Worm (Caenorhabditis elegans) whole organism, young adult: ENCODE measurements around the gene ZK6.8.

Source experiments
- B0035.1 ChIP-seq: sonication (generic microtip); optimal IDR thresholded peaks from 2 replicates; lab custom pipeline; 2016; ENCODE audit warnings: missing genetic modification characterization, mild to moderate bottlenecking, missing compliant biosample characterization, missing genotype, missing genetic modification reagents
- D2030.7 ChIP-seq: fragments of 200-800 bp; sonication (Bioruptor generic); IDR thresholded peaks from 2 replicates; pipeline ENCODE4 v1.3.6; 2022; ENCODE audit warnings: missing genetic modification reagents, missing genetic modification characterization, missing compliant biosample characterization
- F52B5.7 ChIP-seq: sonication (generic microtip); optimal IDR thresholded peaks from 2 replicates; lab custom pipeline; 2016; ENCODE audit warnings: mild to moderate bottlenecking, missing genetic modification characterization, missing compliant biosample characterization
- F57C9.4 ChIP-seq: sonication (generic microtip); optimal IDR thresholded peaks from 2 replicates; lab custom pipeline; 2017; ENCODE audit warnings: mild to moderate bottlenecking, missing genetic modification characterization, missing compliant biosample characterization
- K11D2.4 ChIP-seq: fragments of 200-800 bp; sonication (Bioruptor generic); IDR thresholded peaks from 2 replicates; pipeline ENCODE4 v1.3.6; 2022; ENCODE audit warnings: missing genetic modification reagents, missing genetic modification characterization, missing compliant biosample characterization
- K12H6.12 ChIP-seq: fragments of 200-800 bp; sonication (Bioruptor generic); optimal IDR thresholded peaks from 2 replicates; lab custom pipeline; 2018; ENCODE audit warnings: mild to moderate bottlenecking, missing genetic modification characterization, missing compliant biosample characterization
- T07F8.4 ChIP-seq: sonication (generic microtip); optimal IDR thresholded peaks from 2 replicates; lab custom pipeline; 2016; ENCODE audit warnings: mild to moderate bottlenecking, missing genetic modification characterization, moderate library complexity, missing compliant biosample characterization
- T26A5.8 ChIP-seq: sonication (generic microtip); optimal IDR thresholded peaks from 2 replicates; lab custom pipeline; 2016; ENCODE audit warnings: missing genetic modification characterization, missing compliant biosample characterization
- Y67H2A.10 ChIP-seq: fragments of 200-800 bp; sonication (Bioruptor generic); conservative IDR thresholded peaks from 2 replicates; pipeline ENCODE4 v1.3.6; 2022; ENCODE audit warnings: missing genetic modification reagents, missing genetic modification characterization, missing compliant biosample characterization
- Y95B8A.8 ChIP-seq: fragments of 200-800 bp; sonication (Bioruptor generic); IDR thresholded peaks from 2 replicates; pipeline ENCODE4 v1.3.6; 2022; ENCODE audit warnings: missing genetic modification reagents, missing genetic modification characterization, missing compliant biosample characterization
- akir-1 ChIP-seq: fragments of 200-800 bp; sonication (Bioruptor generic); optimal IDR thresholded peaks from 2 replicates; lab custom pipeline; 2018; ENCODE audit warnings: mild to moderate bottlenecking, missing genetic modification characterization, moderate library complexity, missing compliant biosample characterization
- ama-1 ChIP-seq, 3 experiments: fragments of 150-350 bp in 1 of 3; sonication (generic microtip) in 2 of 3; optimal IDR thresholded peaks; 2 replicates each; lab custom pipeline; 2014 to 2018; ENCODE audit warnings: missing biosample characterization in 2 of 3, missing genetic modification characterization in 2 of 3, missing genetic modification reagents in 2 of 3
- atf-7 ChIP-seq: sonication (generic microtip); optimal IDR thresholded peaks from 2 replicates; lab custom pipeline; 2017; ENCODE audit warnings: mild to moderate bottlenecking, missing genetic modification characterization, missing compliant biosample characterization
- cebp-1 ChIP-seq, 2 experiments: fragments of 200-800 bp in 1 of 2; sonication (Bioruptor generic) in 1 of 2; sonication (generic microtip) in 1 of 2; IDR thresholded peaks in 1 of 2; optimal IDR thresholded peaks in 1 of 2; 2 replicates each; pipeline versions ENCODE4 v1.3.6 to Lab custom; 2017 to 2022; ENCODE audit warnings: missing compliant biosample characterization in 2 of 2, missing genetic modification characterization in 2 of 2, mild to moderate bottlenecking in 1 of 2, missing genetic modification reagents in 1 of 2, moderate library complexity in 1 of 2
- ceh-40 ChIP-seq: fragments of 200-800 bp; sonication (Bioruptor generic); IDR thresholded peaks from 2 replicates; pipeline ENCODE4 v1.3.6; 2022; ENCODE audit warnings: missing genetic modification characterization, missing compliant biosample characterization
- ceh-91 ChIP-seq: fragments of 200-800 bp; sonication (Bioruptor generic); IDR thresholded peaks from 2 replicates; pipeline ENCODE4 v1.3.6; 2022; ENCODE audit warnings: missing genetic modification reagents, missing genetic modification characterization, missing compliant biosample characterization
- die-1 ChIP-seq: sonication (generic microtip); optimal IDR thresholded peaks from 2 replicates; lab custom pipeline; 2016; ENCODE audit warnings: missing genotype, mild to moderate bottlenecking, missing genetic modification characterization, missing compliant biosample characterization
- dpl-1 ChIP-seq: fragments of 150-350 bp; optimal IDR thresholded peaks from 2 replicates; lab custom pipeline; 2014; ENCODE audit warnings: missing biosample characterization, missing genetic modification reagents, missing genetic modification characterization
- efl-1 ChIP-seq: fragments of 150-350 bp; optimal IDR thresholded peaks from 2 replicates; lab custom pipeline; 2014; ENCODE audit warnings: missing biosample characterization, missing genetic modification reagents, missing genetic modification characterization
- egl-18 ChIP-seq: fragments of 200-800 bp; sonication (Bioruptor generic); IDR thresholded peaks from 2 replicates; pipeline ENCODE4 v1.3.6; 2022; ENCODE audit warnings: missing genetic modification reagents, missing genetic modification characterization, missing compliant biosample characterization
- egrh-3 ChIP-seq: fragments of 200-800 bp; sonication (Bioruptor generic); IDR thresholded peaks from 2 replicates; pipeline ENCODE4 v1.3.6; 2022; ENCODE audit warnings: missing genetic modification reagents, missing genetic modification characterization, missing compliant biosample characterization
- ets-4 ChIP-seq: fragments of 200-800 bp; sonication (Bioruptor generic); optimal IDR thresholded peaks from 2 replicates; lab custom pipeline; 2018; ENCODE audit warnings: mild to moderate bottlenecking, missing genetic modification characterization, missing compliant biosample characterization
- fkh-3 ChIP-seq: sonication (generic microtip); optimal IDR thresholded peaks from 2 replicates; lab custom pipeline; 2016; ENCODE audit warnings: mild to moderate bottlenecking, missing genetic modification characterization, missing compliant biosample characterization
- hmg-1.2 ChIP-seq: fragments of 200-800 bp; sonication (Bioruptor generic); IDR thresholded peaks from 2 replicates; pipeline ENCODE4 v1.3.6; 2022; ENCODE audit warnings: missing genetic modification reagents, missing genetic modification characterization, missing compliant biosample characterization
- hmg-20 ChIP-seq: fragments of 200-800 bp; sonication (Bioruptor generic); IDR thresholded peaks from 2 replicates; pipeline ENCODE4 v1.3.6; 2022; ENCODE audit warnings: missing genetic modification reagents, missing genetic modification characterization, missing compliant biosample characterization
- hsf-1 ChIP-seq: fragments of 200-800 bp; sonication (Bioruptor generic); IDR thresholded peaks from 2 replicates; pipeline ENCODE4 v1.3.6; 2022; ENCODE audit warnings: missing genetic modification reagents, missing genetic modification characterization, missing compliant biosample characterization
- lin-40 ChIP-seq: sonication (generic microtip); optimal IDR thresholded peaks from 2 replicates; lab custom pipeline; 2016; ENCODE audit warnings: missing genetic modification characterization, mild to moderate bottlenecking, missing compliant biosample characterization, missing genotype, missing genetic modification reagents
- lin-54 ChIP-seq: fragments of 200-800 bp; sonication (Bioruptor generic); optimal IDR thresholded peaks from 2 replicates; lab custom pipeline; 2018; ENCODE audit warnings: mild to moderate bottlenecking, missing genetic modification characterization, missing compliant biosample characterization
- lsl-1 ChIP-seq: fragments of 200-800 bp; sonication (Bioruptor generic); optimal IDR thresholded peaks from 2 replicates; lab custom pipeline; 2018; ENCODE audit warnings: mild to moderate bottlenecking, missing genetic modification characterization, moderate library complexity, missing compliant biosample characterization
- madf-3 ChIP-seq: fragments of 200-800 bp; sonication (Bioruptor generic); IDR thresholded peaks from 2 replicates; pipeline ENCODE4 v1.3.6; 2022; ENCODE audit warnings: missing genetic modification reagents, missing genetic modification characterization, missing compliant biosample characterization
- madf-6 ChIP-seq: fragments of 200-800 bp; sonication (Bioruptor generic); IDR thresholded peaks from 2 replicates; pipeline ENCODE4 v1.3.6; 2022; ENCODE audit warnings: missing genetic modification reagents, missing genetic modification characterization, missing compliant biosample characterization
- nfya-1 ChIP-seq: sonication (generic microtip); optimal IDR thresholded peaks from 2 replicates; lab custom pipeline; 2017; ENCODE audit warnings: antibody characterized with exemption, missing compliant biosample characterization, missing genetic modification characterization, borderline replicate concordance; ENCODE audit not compliant: insufficient read depth
- nhr-27 ChIP-seq: fragments of 200-800 bp; sonication (Bioruptor generic); optimal IDR thresholded peaks from 2 replicates; lab custom pipeline; 2018; ENCODE audit warnings: mild to moderate bottlenecking, missing genetic modification characterization, moderate library complexity, missing compliant biosample characterization
- nhr-90 ChIP-seq: sonication (generic microtip); optimal IDR thresholded peaks from 2 replicates; lab custom pipeline; 2016; ENCODE audit warnings: missing genotype, mild to moderate bottlenecking, missing genetic modification characterization, missing compliant biosample characterization
- rcor-1 ChIP-seq: fragments of 200-800 bp; sonication (Bioruptor generic); IDR thresholded peaks from 2 replicates; pipeline ENCODE4 v1.3.6; 2022; ENCODE audit warnings: missing genetic modification reagents, missing genetic modification characterization, missing compliant biosample characterization
- rec-8 ChIP-seq, 2 experiments: sonication (generic microtip); optimal IDR thresholded peaks; 2 replicates each; lab custom pipeline; 2016; ENCODE audit warnings: mild to moderate bottlenecking in 2 of 2, missing genetic modification characterization in 2 of 2, missing genetic modification reagents in 2 of 2, missing genotype in 2 of 2, missing biosample characterization in 1 of 2, missing compliant biosample characterization in 1 of 2, moderate library complexity in 1 of 2
- rpc-1 ChIP-seq, 2 experiments: fragments of 150-350 bp in 1 of 2; sonication (generic microtip) in 1 of 2; optimal IDR thresholded peaks; 2 replicates each; lab custom pipeline; 2014 to 2018; ENCODE audit warnings: missing biosample characterization in 1 of 2, missing genetic modification characterization in 1 of 2, missing genetic modification reagents in 1 of 2, missing genotype in 1 of 2
- snpc-1.3 ChIP-seq: sonication (generic microtip); optimal IDR thresholded peaks from 2 replicates; lab custom pipeline; 2017; ENCODE audit warnings: missing genetic modification characterization, mild to moderate bottlenecking, missing compliant biosample characterization, antibody characterized with exemption, moderate library complexity, missing genotype, missing genetic modification reagents; ENCODE audit not compliant: insufficient read depth
- snpc-3.4 ChIP-seq: sonication (generic microtip); optimal IDR thresholded peaks from 2 replicates; lab custom pipeline; 2017; ENCODE audit warnings: missing genetic modification characterization, mild to moderate bottlenecking, missing compliant biosample characterization, antibody characterized with exemption, moderate library complexity, missing genotype, missing genetic modification reagents
- sptf-2 ChIP-seq: fragments of 200-800 bp; sonication (Bioruptor generic); optimal IDR thresholded peaks from 2 replicates; lab custom pipeline; 2018; ENCODE audit warnings: mild to moderate bottlenecking, missing genetic modification characterization, missing compliant biosample characterization
- tbp1 ChIP-seq: fragments of 200-800 bp; sonication (Bioruptor generic); optimal IDR thresholded peaks from 2 replicates; lab custom pipeline; 2018; ENCODE audit warnings: mild to moderate bottlenecking, missing genetic modification characterization, missing compliant biosample characterization
- unc-62 ChIP-seq: fragments of 150-350 bp; optimal IDR thresholded peaks from 2 replicates; lab custom pipeline; 2014; ENCODE audit warnings: missing biosample characterization, missing genetic modification reagents, missing genetic modification characterization
- xnd-1 ChIP-seq: sonication (generic microtip); optimal IDR thresholded peaks from 2 replicates; lab custom pipeline; 2016; ENCODE audit warnings: missing genotype, missing genetic modification reagents, missing genetic modification characterization, missing compliant biosample characterization
- zfh-2 ChIP-seq: fragments of 200-800 bp; sonication (Bioruptor generic); conservative IDR thresholded peaks from 2 replicates; pipeline ENCODE4 v1.3.6; 2022; ENCODE audit warnings: missing genetic modification reagents, missing genetic modification characterization, missing compliant biosample characterization
- ztf-18 ChIP-seq: sonication (generic microtip); optimal IDR thresholded peaks from 2 replicates; lab custom pipeline; 2016; ENCODE audit warnings: missing genotype, mild to moderate bottlenecking, missing genetic modification characterization, missing compliant biosample characterization
- ztf-28 ChIP-seq: fragments of 200-800 bp; sonication (Bioruptor generic); IDR thresholded peaks from 2 replicates; pipeline ENCODE4 v1.3.6; 2022; ENCODE audit warnings: missing genetic modification reagents, missing genetic modification characterization, missing compliant biosample characterization

Gene ZK6.8

ce11 chrV:347561-348345 is 34.0 kb upstream of the ZK6.8 start (continued):
- TF ChIP-seq T07F8.4 (tag; lab: Kevin White, UChicago) = no peak
- no peak for TF ChIP-seq ama-1 (optimal IDR thresholded peaks at IDR 0.05; lab: Kevin White, UChicago)
- TF ChIP-seq ama-1 (GFP tag; optimal IDR thresholded peaks at IDR 0.05; lab: Kevin White, UChicago) = no peak
- no peak for TF ChIP-seq ceh-40 (GFP tag; lab: Robert Waterston, UW)
- TF ChIP-seq xnd-1 (tag; lab: Kevin White, UChicago) = peak; percentile 16
- TF ChIP-seq ceh-91 (GFP tag; lab: Robert Waterston, UW) = no peak
- TF ChIP-seq rpc-1 (optimal IDR thresholded peaks at IDR 0.05; lab: Kevin White, UChicago) = no peak
- no peak for TF ChIP-seq rpc-1 (tag; optimal IDR thresholded peaks at IDR 0.05; lab: Kevin White, UChicago)
- TF ChIP-seq ets-4 (GFP tag; lab: Kevin White, UChicago) = no peak
- no peak for TF ChIP-seq hmg-20
- no peak for TF ChIP-seq rcor-1
- no peak for TF ChIP-seq T26A5.8
- no peak for TF ChIP-seq Y67H2A.10 (GFP tag; lab: Robert Waterston, UW)
- TF ChIP-seq ztf-18 (tag; lab: Kevin White, UChicago) = no peak
- no peak for TF ChIP-seq egl-18 (GFP tag; lab: Robert Waterston, UW)
- peak; percentile 61; the same call in 1 of the 2 replicates for TF ChIP-seq madf-6 (GFP tag; lab: Robert Waterston, UW)
- TF ChIP-seq cebp-1 (GFP tag; IDR thresholded peaks at IDR 0.05; lab: Robert Waterston, UW) = no peak
- TF ChIP-seq cebp-1 (tag; optimal IDR thresholded peaks at IDR 0.05; lab: Kevin White, UChicago) = no peak
- no peak for TF ChIP-seq fkh-3
- TF ChIP-seq hmg-1.2 (GFP tag; lab: Robert Waterston, UW) = no peak
- TF ChIP-seq F57C9.4 (tag; lab: Kevin White, UChicago) = no peak
- peak; percentile 2 for TF ChIP-seq efl-1 (GFP tag; lab: Kevin White, UChicago)
- no peak for TF ChIP-seq K11D2.4 (GFP tag; lab: Robert Waterston, UW)
- TF ChIP-seq die-1 = no peak
- no peak for TF ChIP-seq nfya-1 (tag; lab: Kevin White, UChicago)
- no peak for TF ChIP-seq rec-8 (tag; optimal IDR thresholded peaks at IDR 0.05; lab: Kevin White, UChicago)
- TF ChIP-seq lin-54 (GFP tag; lab: Kevin White, UChicago) = peak; percentile 34
- TF ChIP-seq unc-62 = no peak
- TF ChIP-seq ztf-28 = no peak
- TF ChIP-seq D2030.7 (GFP tag; lab: Robert Waterston, UW) = peak; percentile 27; the same call in 1 of the 2 replicates
- TF ChIP-seq madf-3 (GFP tag; lab: Robert Waterston, UW) = no peak
- TF ChIP-seq dpl-1 (GFP tag; lab: Kevin White, UChicago) = no peak
- TF ChIP-seq egrh-3 (GFP tag; lab: Robert Waterston, UW) = peak; percentile 86
- peak; percentile 34; the same call in 1 of the 2 replicates for TF ChIP-seq zfh-2 (GFP tag; lab: Robert Waterston, UW)
- TF ChIP-seq K12H6.12 (tag; lab: Kevin White, UChicago) = no peak
- TF ChIP-seq snpc-3.4 (tag; lab: Kevin White, UChicago) = no peak
- no peak for TF ChIP-seq nhr-90
- TF ChIP-seq lsl-1 (GFP tag; lab: Kevin White, UChicago) = peak; percentile 72
- no peak for TF ChIP-seq akir-1 (GFP tag; lab: Kevin White, UChicago)
- no peak for TF ChIP-seq hsf-1 (GFP tag; lab: Robert Waterston, UW)
- no peak for TF ChIP-seq lin-40 (tag; lab: Kevin White, UChicago)
- no peak for TF ChIP-seq snpc-1.3 (tag; lab: Kevin White, UChicago)
- no peak for TF ChIP-seq nhr-27 (tag; lab: Kevin White, UChicago)
- no peak for TF ChIP-seq atf-7 (tag; lab: Kevin White, UChicago)
- no peak for TF ChIP-seq sptf-2 (GFP tag; lab: Kevin White, UChicago)
- TF ChIP-seq tbp1 (GFP tag; lab: Kevin White, UChicago) = peak; percentile 3
- no peak for TF ChIP-seq Y95B8A.8
- TF ChIP-seq B0035.1 (tag; lab: Kevin White, UChicago) = no peak
- no peak for TF ChIP-seq F52B5.7 (tag; lab: Kevin White, UChicago)
